Fruit fly (Drosophila melanogaster) whole organism, wandering third instar larva: Measurements from ENCODE around the gene wapl.

Source experiments
- Abd-B ChIP-seq: fragments of >200 bp; optimal IDR thresholded peaks from 2 replicates; lab custom pipeline; 2017; ENCODE audit warnings: missing biosample characterization, missing genetic modification characterization
- CG32264 ChIP-seq: fragments of 200-800 bp; sonication (Bioruptor generic); optimal IDR thresholded peaks from 2 replicates; lab custom pipeline; 2016; ENCODE audit warnings: missing biosample characterization, missing genetic modification characterization
- CG9705 ChIP-seq: fragments of 200-800 bp; sonication (Bioruptor generic); optimal IDR thresholded peaks from 2 replicates; lab custom pipeline; 2018; ENCODE audit warnings: missing biosample characterization, mild to moderate bottlenecking, missing genetic modification characterization
- CrebA ChIP-seq: fragments of 200-800 bp; sonication (Bioruptor generic); optimal IDR thresholded peaks from 2 replicates; lab custom pipeline; 2016; ENCODE audit warnings: missing biosample characterization, mild to moderate bottlenecking, missing genetic modification characterization, borderline replicate concordance
- Dfd ChIP-seq: fragments of >200 bp; optimal IDR thresholded peaks from 2 replicates; lab custom pipeline; 2017; ENCODE audit warnings: missing biosample characterization, missing genetic modification characterization
- Dif ChIP-seq: fragments of 200-275, 200-300 bp; sonication (Bioruptor generic); optimal IDR thresholded peaks from 2 replicates; lab custom pipeline; 2018; ENCODE audit warnings: missing biosample characterization, missing genetic modification characterization; ENCODE audit not compliant: partially characterized antibody
- GATAd ChIP-seq: sonication (Bioruptor generic); optimal IDR thresholded peaks from 2 replicates; lab custom pipeline; 2016; ENCODE audit warnings: missing biosample characterization, missing genetic modification characterization
- HLH106 ChIP-seq: fragments of 200-800 bp; optimal IDR thresholded peaks from 3 replicates; lab custom pipeline; 2019; ENCODE audit warnings: missing biosample characterization, mild to moderate bottlenecking, missing genetic modification characterization, moderate library complexity
- Hr78 ChIP-seq: fragments of >200 bp; optimal IDR thresholded peaks from 2 replicates; lab custom pipeline; 2017; ENCODE audit warnings: missing biosample characterization, missing genetic modification characterization
- Mio ChIP-seq: sonication (Bioruptor generic); optimal IDR thresholded peaks from 2 replicates; lab custom pipeline; 2016; ENCODE audit warnings: missing biosample characterization, missing genetic modification characterization
- Myc ChIP-seq: fragments of >200 bp; optimal IDR thresholded peaks from 2 replicates; lab custom pipeline; 2017
- N ChIP-seq: fragments of >200 bp; optimal IDR thresholded peaks from 2 replicates; lab custom pipeline; 2018; ENCODE audit warnings: missing biosample characterization, missing external identifiers, missing genetic modification characterization
- OdsH ChIP-seq: fragments of 200-800 bp; sonication (Bioruptor generic); optimal IDR thresholded peaks from 2 replicates; lab custom pipeline; 2016; ENCODE audit warnings: missing biosample characterization, mild to moderate bottlenecking, missing genetic modification characterization
- Rel ChIP-seq, 2 experiments: fragments of 200-800 bp; sonication (Bioruptor generic) in 1 of 2; optimal IDR thresholded peaks; 2 replicates in 1 of 2; 3 replicates in 1 of 2; lab custom pipeline; 2016 to 2019; ENCODE audit warnings: mild to moderate bottlenecking in 2 of 2, missing biosample characterization in 2 of 2, missing genetic modification characterization in 2 of 2, moderate library complexity in 1 of 2
- Sp1 ChIP-seq: fragments of 200-800 bp; sonication (Bioruptor generic); optimal IDR thresholded peaks from 3 replicates; lab custom pipeline; 2019; ENCODE audit warnings: missing biosample characterization, mild to moderate bottlenecking, missing genetic modification characterization, moderate library complexity
- Vsx2 ChIP-seq: fragments of 200-300, 225-300 bp; sonication (Bioruptor generic); optimal IDR thresholded peaks from 2 replicates; lab custom pipeline; 2018; ENCODE audit warnings: missing biosample characterization, missing genetic modification characterization; ENCODE audit not compliant: partially characterized antibody
- brk ChIP-seq: fragments of 200-800 bp; sonication (Bioruptor generic); optimal IDR thresholded peaks from 2 replicates; lab custom pipeline; 2016; ENCODE audit warnings: missing biosample characterization, mild to moderate bottlenecking, missing genetic modification characterization
- dmrt93B ChIP-seq: fragments of 200-800 bp; sonication (Bioruptor generic); optimal IDR thresholded peaks from 2 replicates; lab custom pipeline; 2018; ENCODE audit warnings: missing biosample characterization, mild to moderate bottlenecking, missing genetic modification characterization
- dsf ChIP-seq: sonication (Bioruptor generic); optimal IDR thresholded peaks from 2 replicates; lab custom pipeline; 2016; ENCODE audit warnings: missing biosample characterization, missing genetic modification characterization, borderline replicate concordance
- ey ChIP-seq: fragments of 200-800 bp; sonication (Bioruptor generic); optimal IDR thresholded peaks from 2 replicates; lab custom pipeline; 2016; ENCODE audit warnings: missing biosample characterization, missing genetic modification characterization
- foxo ChIP-seq, 2 experiments: fragments of 200-800 bp; sonication (Bioruptor generic); optimal IDR thresholded peaks; 2 replicates in 1 of 2; 3 replicates in 1 of 2; lab custom pipeline; 2016 to 2017; ENCODE audit warnings: missing biosample characterization in 2 of 2, missing genetic modification characterization in 2 of 2
- fru ChIP-seq: fragments of 200-800 bp; sonication (Bioruptor generic); optimal IDR thresholded peaks from 3 replicates; lab custom pipeline; 2016; ENCODE audit warnings: missing biosample characterization, mild to moderate bottlenecking, missing genetic modification characterization
- h ChIP-seq: fragments of 200-800 bp; sonication (Bioruptor generic); optimal IDR thresholded peaks from 3 replicates; lab custom pipeline; 2016; ENCODE audit warnings: missing biosample characterization, mild to moderate bottlenecking, missing genetic modification characterization
- jim ChIP-seq: fragments of 175-275, 200-325 bp; sonication (Bioruptor generic); optimal IDR thresholded peaks from 2 replicates; lab custom pipeline; 2016; ENCODE audit warnings: missing biosample characterization, mild to moderate bottlenecking, missing genetic modification characterization
- lola ChIP-seq: fragments of >200 bp; optimal IDR thresholded peaks from 2 replicates; lab custom pipeline; 2017; ENCODE audit warnings: missing biosample characterization, missing genetic modification characterization
- pan ChIP-seq: fragments of >200 bp; optimal IDR thresholded peaks from 2 replicates; lab custom pipeline; 2017
- psq ChIP-seq: fragments of 200-800 bp; sonication (Bioruptor generic); optimal IDR thresholded peaks from 3 replicates; lab custom pipeline; 2017; ENCODE audit warnings: missing biosample characterization, mild to moderate bottlenecking, missing genetic modification characterization, moderate library complexity
- rgr ChIP-seq: fragments of 200-800 bp; sonication (Bioruptor generic); optimal IDR thresholded peaks from 3 replicates; lab custom pipeline; 2016; ENCODE audit warnings: missing biosample characterization, mild to moderate bottlenecking, missing genetic modification characterization
- sv ChIP-seq: fragments of 200-800 bp; sonication (Bioruptor generic); optimal IDR thresholded peaks from 3 replicates; lab custom pipeline; 2016; ENCODE audit warnings: missing biosample characterization, missing genetic modification characterization
- tai ChIP-seq: sonication (Bioruptor generic); optimal IDR thresholded peaks from 2 replicates; lab custom pipeline; 2016; ENCODE audit warnings: missing biosample characterization, missing genetic modification characterization
- usp ChIP-seq: fragments of >200 bp; optimal IDR thresholded peaks from 2 replicates; lab custom pipeline; 2017; ENCODE audit warnings: missing biosample characterization, missing genetic modification characterization
- woc ChIP-seq: sonication (Bioruptor generic); optimal IDR thresholded peaks from 2 replicates; lab custom pipeline; 2016; ENCODE audit warnings: missing biosample characterization, mild to moderate bottlenecking, missing genetic modification characterization

Gene wapl

DNA sequence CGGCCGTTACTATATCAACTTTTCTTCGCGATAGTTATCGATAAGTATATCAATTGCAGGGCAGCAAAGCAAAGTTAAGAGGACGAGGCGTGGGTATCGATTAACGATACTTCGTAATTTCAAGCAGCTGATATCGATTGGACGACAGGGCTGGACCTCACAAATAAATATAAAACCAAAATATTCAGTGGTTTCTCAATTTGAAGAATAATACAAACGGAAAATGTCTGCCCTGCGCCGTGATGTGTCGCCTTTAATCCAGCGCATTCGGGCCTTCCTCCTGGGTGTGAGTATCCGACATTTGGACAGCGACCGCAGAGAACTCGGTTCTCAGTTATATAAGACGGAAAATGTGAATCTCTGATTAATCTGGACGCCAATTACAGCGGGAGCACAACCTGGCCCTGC lies 13.6 kb upstream of the wapl start, which contains the start of gene ND-B14.5A:
ND-B14.5A (plus strand) TSS at position 107 of the 408 bp plus-strand sequence.
- no peak for TF ChIP-seq woc (GFP tag; lab: Kevin White, UChicago)

DNA sequence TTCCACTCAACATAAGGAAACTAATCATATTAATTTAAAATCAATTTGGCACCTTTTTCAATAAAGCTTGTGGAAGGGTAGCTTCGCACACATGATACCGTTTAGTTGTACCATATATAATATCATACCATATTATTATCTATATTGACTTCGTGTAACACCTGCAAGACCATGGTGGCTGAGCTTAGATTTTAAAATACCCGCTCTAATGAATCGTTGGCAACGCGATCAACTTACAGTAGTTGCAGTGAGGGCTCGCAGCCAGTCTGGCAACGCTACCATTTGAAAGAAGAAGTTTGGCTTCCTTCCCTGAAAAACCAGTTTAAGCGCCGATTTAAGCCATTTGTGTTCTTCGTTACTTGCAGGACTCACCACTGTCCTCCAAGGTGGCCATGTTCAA lies 11.6 kb upstream of the wapl start:
- TF ChIP-seq dsf, result no peak
- peak; percentile 60 for TF ChIP-seq Myc
- TF ChIP-seq psq (GFP tag; lab: Kevin White, UChicago), result no peak

DNA sequence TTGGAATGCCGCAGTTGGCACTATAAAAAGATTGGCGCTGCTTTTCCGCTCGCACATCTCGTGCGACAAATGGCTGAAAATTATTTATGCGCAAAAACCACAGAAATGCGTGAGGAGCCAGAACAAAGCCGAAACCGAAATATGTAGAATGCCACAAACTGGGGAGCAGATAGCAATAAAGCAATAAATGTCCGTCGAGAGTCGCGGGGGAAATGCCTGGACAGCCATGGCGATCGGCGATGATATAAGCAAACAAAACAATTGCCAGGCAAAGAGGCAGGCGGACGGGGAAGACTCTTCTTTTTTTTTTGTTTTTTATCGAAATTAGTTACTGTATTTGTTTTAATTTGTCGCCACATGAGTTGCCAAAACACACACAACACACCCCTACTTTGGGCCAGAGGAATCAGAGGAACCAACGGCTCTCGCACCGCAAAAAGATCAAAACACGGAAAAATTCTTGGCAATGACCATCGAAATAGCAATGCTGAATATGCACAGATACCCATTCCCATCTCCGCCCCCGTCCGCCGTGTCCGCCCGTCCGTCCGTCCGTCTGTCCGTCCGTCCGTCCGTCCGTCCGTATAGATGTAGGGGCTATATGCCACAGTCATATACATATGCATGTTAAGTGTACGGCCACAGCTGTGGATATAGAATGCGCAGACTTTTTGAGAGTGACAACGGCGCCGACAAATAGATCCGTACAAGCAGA lies 9.9 kb upstream of the wapl start:
- TF ChIP-seq Dif (GFP tag; lab: Kevin White, UChicago) (no peak), h (no peak), dmrt93B (GFP tag; lab: Kevin White, UChicago) (no peak), fru (GFP tag; lab: Kevin White, UChicago) (no peak), dsf (no peak), pan (lab: Kevin White, UChicago) (no peak), Hr78 (GFP tag; lab: Kevin White, UChicago) (no peak), woc (GFP tag; lab: Kevin White, UChicago) (no peak)

DNA sequence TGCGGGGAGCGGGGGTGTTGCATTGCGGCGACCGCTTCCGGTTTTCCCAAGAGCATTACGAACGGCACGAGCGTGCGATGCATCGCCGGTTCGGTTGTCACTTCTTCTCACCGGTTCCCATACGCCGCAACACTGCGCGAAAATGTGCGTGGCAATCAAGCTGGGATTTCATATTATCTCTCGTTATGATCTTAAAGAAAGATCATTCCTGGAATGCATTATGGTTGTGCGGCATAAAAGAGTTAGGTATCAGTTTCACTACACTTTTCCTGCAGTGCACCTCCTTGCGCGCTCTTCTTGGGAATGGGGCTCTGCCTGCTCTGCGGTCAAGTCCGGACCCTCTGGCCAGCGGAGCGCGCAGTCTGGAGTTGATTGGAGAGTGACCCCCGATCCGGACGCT lies 7.3 kb upstream of the wapl start:
- TF ChIP-seq Dif (GFP tag; lab: Kevin White, UChicago) (no peak), jim (GFP tag; lab: Kevin White, UChicago) (no peak), N (GFP tag; lab: Kevin White, UChicago) (no peak), h (no peak), CG9705 (GFP tag; lab: Kevin White, UChicago) (no peak), Mio (GFP tag; lab: Kevin White, UChicago) (no peak), brk (no peak), dmrt93B (GFP tag; lab: Kevin White, UChicago) (no peak), HLH106 (tag; lab: Kevin White, UChicago) (no peak), OdsH (GFP tag; lab: Kevin White, UChicago) (no peak), Vsx2 (GFP tag; lab: Kevin White, UChicago) (no peak), Abd-B (GFP tag; lab: Kevin White, UChicago) (no peak), dsf (no peak), Dfd (GFP tag; lab: Kevin White, UChicago) (no peak), rgr (GFP tag; lab: Kevin White, UChicago) (no peak), foxo (GFP tag; optimal IDR thresholded peaks at IDR 0.05; lab: Kevin White, UChicago) (no peak), Hr78 (GFP tag; lab: Kevin White, UChicago) (no peak)

DNA sequence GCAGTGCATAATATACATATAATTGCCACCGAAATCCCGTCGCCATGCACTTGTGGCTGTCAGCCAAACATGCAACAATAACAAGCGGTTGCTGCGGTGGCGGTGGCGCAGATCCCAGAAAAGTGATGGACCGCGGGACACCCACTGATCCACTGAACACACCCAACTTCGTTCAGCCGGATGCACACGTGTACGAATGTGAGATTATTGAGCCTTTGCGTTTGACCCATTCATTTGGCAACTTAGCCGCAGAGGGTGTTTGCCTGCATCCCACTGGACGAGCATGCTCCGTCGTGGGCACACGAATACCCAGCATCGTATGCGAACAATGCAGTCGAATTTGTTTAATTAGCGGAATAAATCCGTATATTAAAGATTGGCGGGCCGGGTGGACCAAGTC lies 6.6 kb upstream of the wapl start:
- TF ChIP-seq CrebA, result no peak
- TF ChIP-seq OdsH (GFP tag; lab: Kevin White, UChicago), result no peak
- no peak for TF ChIP-seq GATAd (GFP tag; lab: Kevin White, UChicago)
- no peak for TF ChIP-seq sv (GFP tag; lab: Kevin White, UChicago)
- no peak for TF ChIP-seq h
- TF ChIP-seq ey (GFP tag; lab: Kevin White, UChicago), result no peak
- no peak for TF ChIP-seq foxo (GFP tag; optimal IDR thresholded peaks at IDR 0.05; lab: Kevin White, UChicago)
- TF ChIP-seq usp (GFP tag; lab: Kevin White, UChicago), result no peak
- no peak for TF ChIP-seq HLH106 (tag; lab: Kevin White, UChicago)
- no peak for TF ChIP-seq dsf
- no peak for TF ChIP-seq CG32264 (GFP tag; lab: Kevin White, UChicago)
- TF ChIP-seq Myc, result no peak
- TF ChIP-seq Abd-B (GFP tag; lab: Kevin White, UChicago), result no peak
- no peak for TF ChIP-seq lola
- TF ChIP-seq tai (GFP tag; lab: Kevin White, UChicago), result no peak

DNA sequence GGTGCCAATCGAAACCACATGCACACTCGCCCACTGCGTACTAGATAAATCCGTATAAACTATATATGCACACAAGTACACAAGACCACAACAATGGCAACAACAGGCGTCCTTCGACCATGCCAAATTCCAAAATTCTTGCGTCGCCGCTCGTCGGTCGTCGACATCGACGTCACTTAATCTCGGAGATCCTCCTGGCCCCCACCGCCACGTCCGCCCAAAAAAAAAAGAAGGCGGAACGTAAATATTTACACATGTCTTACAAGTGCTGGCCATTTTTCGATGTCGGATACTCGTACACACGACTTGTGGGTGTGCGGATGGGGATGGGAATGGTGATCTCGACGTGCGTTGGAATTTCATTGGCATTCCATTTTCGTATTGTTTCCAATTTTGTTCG lies 4.6 kb upstream of the wapl start:
- TF ChIP-seq Rel (GFP tag; optimal IDR thresholded peaks at IDR 0.05; lab: Kevin White, UChicago) (no peak), Rel (tag; optimal IDR thresholded peaks at IDR 0.05; lab: Kevin White, UChicago) (no peak), dmrt93B (GFP tag; lab: Kevin White, UChicago) (no peak), fru (GFP tag; lab: Kevin White, UChicago) (no peak), sv (GFP tag; lab: Kevin White, UChicago) (no peak), HLH106 (tag; lab: Kevin White, UChicago) (no peak), CG32264 (GFP tag; lab: Kevin White, UChicago) (no peak), foxo (GFP tag; optimal IDR thresholded peaks at IDR 0.05; lab: Kevin White, UChicago) (no peak), Hr78 (GFP tag; lab: Kevin White, UChicago) (no peak), Sp1 (GFP tag; lab: Kevin White, UChicago) (no peak), pan (lab: Kevin White, UChicago) (no peak)
